Worm (Caenorhabditis elegans): Measurements from ENCODE around the gene H05C05.1.

ce11 chrIII:2904164-2904563 lies 42.8 kb upstream of the H05C05.1 start:
- TF ChIP-seq lag-1 (GFP tag; IDR thresholded peaks at IDR 0.05) (no peak), B0336.3 (GFP tag; IDR thresholded peaks at IDR 0.05) (no peak), snpc-1.1 (tag; optimal IDR thresholded peaks at IDR 0.05; ENCODE audit: insufficient read depth) (no peak), somi-1 (GFP tag; optimal IDR thresholded peaks at IDR 0.05) (no peak), B0019.2 (GFP tag; conservative IDR thresholded peaks at IDR 0.05) (no peak), snpc-4 (GFP tag; optimal IDR thresholded peaks at IDR 0.05) (no peak), snpc-4 (tag; optimal IDR thresholded peaks at IDR 0.05) (no peak), ama-1 (optimal IDR thresholded peaks at IDR 0.05) (no peak), ama-1 (GFP tag; optimal IDR thresholded peaks at IDR 0.05) (no peak), zfh-2 (GFP tag; conservative IDR thresholded peaks at IDR 0.05) (no peak), F57A8.1 (GFP tag; optimal IDR thresholded peaks at IDR 0.05) (no peak), C17E4.6 (GFP tag; IDR thresholded peaks at IDR 0.05) (no peak), ztf-22 (GFP tag; optimal IDR thresholded peaks at IDR 0.05) (no peak)

Data from whole organism, young adult.